Worm (Caenorhabditis elegans) whole organism, L4 larva: ENCODE results near the gene F42C5.4.
"Not testable (repeated sequence)": the region's sequence is repeated elsewhere in the genome, so short reads cannot be mapped to it uniquely, and the experiment has no call there.

Experiments used
- F10B5.3 ChIP-seq: sonication (generic microtip); optimal IDR thresholded peaks from 2 replicates; lab custom pipeline; 2016; ENCODE audit warnings: mild to moderate bottlenecking, missing genetic modification characterization, missing compliant biosample characterization
- T26A8.4 ChIP-seq: fragments of 200-800 bp; sonication (Bioruptor generic); IDR thresholded peaks from 2 replicates; pipeline ENCODE4 v1.3.6; 2022; ENCODE audit warnings: missing genetic modification characterization, missing compliant biosample characterization
- Y75B8A.6 ChIP-seq: fragments of 200-800 bp; sonication (Bioruptor generic); IDR thresholded peaks from 2 replicates; pipeline ENCODE4 v1.3.6; 2022; ENCODE audit warnings: missing genetic modification reagents, missing genetic modification characterization, missing compliant biosample characterization
- ZK337.2 ChIP-seq: fragments of 200-800 bp; sonication (Bioruptor generic); IDR thresholded peaks from 2 replicates; pipeline ENCODE4 v1.3.6; 2022; ENCODE audit warnings: missing genetic modification reagents, missing genetic modification characterization, missing compliant biosample characterization
- aha-1 ChIP-seq: fragments of 150-350 bp; peaks from one replicate; lab custom pipeline; 2014; ENCODE audit warnings: missing biosample characterization, missing genetic modification characterization
- ama-1 ChIP-seq: fragments of 150-350 bp; optimal IDR thresholded peaks from 2 replicates; lab custom pipeline; 2014; ENCODE audit warnings: inconsistent platforms, mixed read lengths
- ceh-20 ChIP-seq: fragments of 200-800 bp; sonication (Bioruptor generic); IDR thresholded peaks from 2 replicates; pipeline ENCODE4 v1.3.6; 2022; ENCODE audit warnings: missing genetic modification reagents, missing genetic modification characterization, missing compliant biosample characterization
- ces-1 ChIP-seq: fragments of 150-350 bp; sonication (generic microtip); optimal IDR thresholded peaks from 4 replicates; lab custom pipeline; 2014; ENCODE audit warnings: missing biosample characterization, missing genetic modification reagents, missing genetic modification characterization
- cey-2 ChIP-seq: sonication (generic microtip); optimal IDR thresholded peaks from 3 replicates; lab custom pipeline; 2017; ENCODE audit warnings: missing genetic modification characterization, mild to moderate bottlenecking, missing compliant biosample characterization, antibody characterized with exemption, borderline replicate concordance; ENCODE audit not compliant: insufficient read depth
- daf-16 ChIP-seq, 3 experiments: sonication (generic microtip); optimal IDR thresholded peaks; 2 replicates each; lab custom pipeline; 2016 to 2017; ENCODE audit warnings: missing genetic modification characterization in 3 of 3, missing genetic modification reagents in 3 of 3, mild to moderate bottlenecking in 2 of 3, missing compliant biosample characterization in 2 of 3, missing biosample characterization in 1 of 3, moderate library complexity in 1 of 3
- daf-19 ChIP-seq: fragments of 200-800 bp; sonication (Bioruptor generic); conservative IDR thresholded peaks from 2 replicates; pipeline ENCODE4 v1.3.6; 2022; ENCODE audit warnings: missing genetic modification characterization, missing compliant biosample characterization
- daf-8 ChIP-seq: fragments of 200-800 bp; sonication (Bioruptor generic); IDR thresholded peaks from 2 replicates; pipeline ENCODE4 v1.3.6; 2022; ENCODE audit warnings: missing genetic modification characterization, missing compliant biosample characterization
- dmd-6 ChIP-seq: fragments of 200-800 bp; sonication (Bioruptor generic); IDR thresholded peaks from 2 replicates; pipeline ENCODE4 v1.3.6; 2022; ENCODE audit warnings: missing genetic modification reagents, missing genetic modification characterization, missing compliant biosample characterization
- dve-1 ChIP-seq: sonication (generic microtip); optimal IDR thresholded peaks from 2 replicates; lab custom pipeline; 2017; ENCODE audit warnings: antibody characterized with exemption, mild to moderate bottlenecking, missing genetic modification characterization, missing compliant biosample characterization; ENCODE audit not compliant: insufficient read depth
- fos-1 ChIP-seq: fragments of 150-350 bp; optimal IDR thresholded peaks from 2 replicates; lab custom pipeline; 2014; ENCODE audit warnings: missing biosample characterization, missing genetic modification characterization
- hif-1 ChIP-seq, 2 experiments: sonication (generic microtip); optimal IDR thresholded peaks; 2 replicates each; lab custom pipeline; 2016 to 2017; ENCODE audit warnings: missing compliant biosample characterization in 2 of 2, missing genetic modification characterization in 2 of 2, missing genetic modification reagents in 2 of 2, missing genotype in 2 of 2, mild to moderate bottlenecking in 1 of 2
- hlh-11 ChIP-seq: fragments of 200-800 bp; sonication (Bioruptor generic); optimal IDR thresholded peaks from 2 replicates; lab custom pipeline; 2018; ENCODE audit warnings: mild to moderate bottlenecking, missing genetic modification characterization, missing compliant biosample characterization
- hlh-30 ChIP-seq: sonication (generic microtip); optimal IDR thresholded peaks from 2 replicates; lab custom pipeline; 2017; ENCODE audit warnings: antibody characterized with exemption, mild to moderate bottlenecking, missing genetic modification characterization, missing compliant biosample characterization; ENCODE audit not compliant: insufficient read depth
- jun-1 ChIP-seq: fragments of 150-350 bp; optimal IDR thresholded peaks from 2 replicates; lab custom pipeline; 2014; ENCODE audit warnings: missing biosample characterization, missing genetic modification reagents, missing genetic modification characterization
- lim-7 ChIP-seq: fragments of 200-800 bp; sonication (Bioruptor generic); IDR thresholded peaks from 2 replicates; pipeline ENCODE4 v1.3.6; 2022; ENCODE audit warnings: missing genetic modification characterization, missing compliant biosample characterization
- lin-1 ChIP-seq: fragments of 200-800 bp; sonication (Bioruptor generic); IDR thresholded peaks from 2 replicates; pipeline ENCODE4 v1.3.6; 2022; ENCODE audit warnings: missing genetic modification reagents, missing genetic modification characterization, missing compliant biosample characterization
- lin-13 ChIP-seq: fragments of 150-350 bp; optimal IDR thresholded peaks from 2 replicates; lab custom pipeline; 2014; ENCODE audit warnings: missing biosample characterization, missing genetic modification reagents, missing genetic modification characterization
- lin-15B ChIP-seq: fragments of 150-350 bp; sonication (generic microtip); optimal IDR thresholded peaks from 3 replicates; lab custom pipeline; 2014; ENCODE audit warnings: missing biosample characterization, missing genetic modification characterization
- lin-38 ChIP-seq: fragments of 200-800 bp; sonication (Bioruptor generic); IDR thresholded peaks from 2 replicates; pipeline ENCODE4 v1.3.6; 2022; ENCODE audit warnings: missing genetic modification reagents, missing genetic modification characterization, missing compliant biosample characterization
- lir-3 ChIP-seq: sonication (generic microtip); optimal IDR thresholded peaks from 2 replicates; lab custom pipeline; 2016; ENCODE audit warnings: mild to moderate bottlenecking, missing genetic modification characterization, missing compliant biosample characterization
- lsy-2 ChIP-seq, 2 experiments: fragments of 150-350 bp in 1 of 2; sonication (generic microtip) in 1 of 2; optimal IDR thresholded peaks; 2 replicates each; lab custom pipeline; 2014 to 2017; ENCODE audit warnings: missing biosample characterization in 2 of 2, missing genetic modification characterization in 2 of 2
- mdl-1 ChIP-seq, 2 experiments: fragments of 150-350 bp in 1 of 2; sonication (generic microtip) in 1 of 2; optimal IDR thresholded peaks; 2 replicates each; lab custom pipeline; 2014 to 2017; ENCODE audit warnings: missing biosample characterization in 2 of 2, missing genetic modification characterization in 2 of 2
- mep-1 ChIP-seq: fragments of 150-350 bp; sonication (generic microtip); optimal IDR thresholded peaks from 3 replicates; lab custom pipeline; 2014; ENCODE audit warnings: missing biosample characterization, missing genetic modification characterization
- nhr-102 ChIP-seq: sonication (generic microtip); optimal IDR thresholded peaks from 2 replicates; lab custom pipeline; 2016; ENCODE audit warnings: mild to moderate bottlenecking, missing genetic modification characterization, moderate library complexity, missing compliant biosample characterization
- nhr-11 ChIP-seq: fragments of 150-350 bp; optimal IDR thresholded peaks from 2 replicates; lab custom pipeline; 2014; ENCODE audit warnings: missing biosample characterization, missing genetic modification characterization
- nhr-111 ChIP-seq: fragments of 200-800 bp; sonication (Bioruptor generic); optimal IDR thresholded peaks from 2 replicates; lab custom pipeline; 2018; ENCODE audit warnings: mild to moderate bottlenecking, missing genetic modification characterization, missing compliant biosample characterization
- nhr-25 ChIP-seq: sonication (generic microtip); optimal IDR thresholded peaks from 2 replicates; lab custom pipeline; 2017; ENCODE audit warnings: missing genetic modification characterization, mild to moderate bottlenecking, missing compliant biosample characterization, antibody characterized with exemption, moderate library complexity, borderline replicate concordance; ENCODE audit not compliant: insufficient read depth
- nhr-28 ChIP-seq: fragments of 150-350 bp; optimal IDR thresholded peaks from 2 replicates; lab custom pipeline; 2014; ENCODE audit warnings: missing biosample characterization, missing genetic modification characterization
- nhr-77 ChIP-seq: fragments of 150-350 bp; optimal IDR thresholded peaks from 2 replicates; lab custom pipeline; 2014; ENCODE audit warnings: missing biosample characterization, missing genetic modification characterization
- pqm-1 ChIP-seq: sonication (generic microtip); optimal IDR thresholded peaks from 2 replicates; lab custom pipeline; 2017; ENCODE audit warnings: missing biosample characterization, missing genetic modification characterization
- snpc-4 ChIP-seq: fragments of 150-350 bp; optimal IDR thresholded peaks from 2 replicates; lab custom pipeline; 2014; ENCODE audit warnings: missing biosample characterization, missing genetic modification characterization
- tra-1 ChIP-seq: fragments of 200-800 bp; sonication (Bioruptor generic); IDR thresholded peaks from 2 replicates; pipeline ENCODE4 v1.3.6; 2022; ENCODE audit warnings: missing genetic modification reagents, missing genetic modification characterization, missing compliant biosample characterization
- unc-130 ChIP-seq: sonication (generic microtip); optimal IDR thresholded peaks from 2 replicates; lab custom pipeline; 2016; ENCODE audit warnings: missing genetic modification reagents, missing genetic modification characterization, missing compliant biosample characterization
- unc-39 ChIP-seq: sonication (generic microtip); optimal IDR thresholded peaks from 2 replicates; lab custom pipeline; 2017; ENCODE audit warnings: missing biosample characterization, missing genetic modification characterization
- zag-1 ChIP-seq: fragments of 150-350 bp; optimal IDR thresholded peaks from 2 replicates; lab custom pipeline; 2014; ENCODE audit warnings: missing biosample characterization, missing genetic modification characterization

Gene F42C5.4

DNA sequence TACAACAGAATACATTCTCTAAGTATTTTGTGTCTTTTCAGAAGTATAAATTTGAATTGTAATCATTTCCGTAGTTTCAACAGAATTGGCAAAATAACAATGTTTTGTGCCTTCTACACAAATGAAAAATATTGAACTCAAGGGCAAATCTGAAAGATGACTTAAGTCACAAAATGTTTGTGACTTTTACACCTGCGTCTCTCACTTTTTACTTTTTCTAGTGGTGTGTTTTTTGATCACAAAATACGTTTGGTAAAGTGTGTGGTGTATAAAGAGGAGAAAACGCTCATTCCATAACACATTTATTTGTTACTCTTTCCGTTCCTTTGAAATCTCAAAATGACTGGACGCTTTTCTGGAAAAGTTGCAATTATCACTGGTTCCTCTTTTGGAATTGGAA lies 31.3 kb downstream of the F42C5.4 start, which contains the start of gene C06E4.3 (continued):
- no peak for TF ChIP-seq hif-1 (tag; optimal IDR thresholded peaks at IDR 0.05; lab: Kevin White, UChicago)
- TF ChIP-seq unc-130 (GFP tag; lab: Kevin White, UChicago) = no peak
- TF ChIP-seq, all 104 proteins: peak for 5

ce11 chrIV:7258253-7258652 lies 33.7 kb downstream of the F42C5.4 start, which contains the start of gene C06E4.6:
TSS of gene C06E4.6 (minus strand) at chrIV:7258303.
- TF ChIP-seq jun-1 (tag; lab: Kevin White, UChicago) (no peak), mdl-1 (tag; optimal IDR thresholded peaks at IDR 0.05; lab: Kevin White, UChicago) (peak in 1 of 2 experiments; percentile 66), ama-1 (lab: Kevin White, UChicago) (no peak), nhr-77 (tag; lab: Kevin White, UChicago) (peak; percentile 7), aha-1 (tag; lab: Kevin White, UChicago) (no peak), nhr-25 (tag; lab: Kevin White, UChicago) (no peak), lsy-2 (tag; optimal IDR thresholded peaks at IDR 0.05; lab: Kevin White, UChicago) (no peak), lim-7 (no peak), F10B5.3 (tag; lab: Kevin White, UChicago) (no peak), unc-39 (tag; lab: Kevin White, UChicago) (no peak), dve-1 (tag; lab: Kevin White, UChicago) (no peak), cey-2 (no peak), ZK337.2 (GFP tag; lab: Robert Waterston, UW) (no peak), dmd-6 (GFP tag; lab: Robert Waterston, UW) (peak; percentile 82), snpc-4 (no peak), ces-1 (GFP tag; lab: Kevin White, UChicago) (no peak), daf-8 (GFP tag; lab: Robert Waterston, UW) (no peak), hlh-30 (peak; percentile 62), lin-15B (tag; lab: Kevin White, UChicago) (no peak), zag-1 (no peak), nhr-102 (tag; lab: Kevin White, UChicago) (peak; percentile 92), nhr-111 (GFP tag; lab: Kevin White, UChicago) (no peak), daf-16 (GFP tag; optimal IDR thresholded peaks at IDR 0.05; lab: Kevin White, UChicago) (no peak), daf-16 (tag; optimal IDR thresholded peaks at IDR 0.05; lab: Kevin White, UChicago) (peak; percentile 23), pqm-1 (tag; lab: Kevin White, UChicago) (peak; percentile 43), lin-1 (no peak), lin-38 (GFP tag; lab: Robert Waterston, UW) (no peak), mep-1 (tag; lab: Kevin White, UChicago) (no peak), ceh-20 (GFP tag; lab: Robert Waterston, UW) (no peak), T26A8.4 (GFP tag; lab: Robert Waterston, UW) (no peak), lin-13 (GFP tag; lab: Kevin White, UChicago) (no peak), lir-3 (no peak), fos-1 (tag; lab: Kevin White, UChicago) (no peak), nhr-28 (tag; lab: Kevin White, UChicago) (peak; percentile 96), tra-1 (no peak), nhr-11 (tag; lab: Kevin White, UChicago) (no peak), daf-19 (no peak)

DNA sequence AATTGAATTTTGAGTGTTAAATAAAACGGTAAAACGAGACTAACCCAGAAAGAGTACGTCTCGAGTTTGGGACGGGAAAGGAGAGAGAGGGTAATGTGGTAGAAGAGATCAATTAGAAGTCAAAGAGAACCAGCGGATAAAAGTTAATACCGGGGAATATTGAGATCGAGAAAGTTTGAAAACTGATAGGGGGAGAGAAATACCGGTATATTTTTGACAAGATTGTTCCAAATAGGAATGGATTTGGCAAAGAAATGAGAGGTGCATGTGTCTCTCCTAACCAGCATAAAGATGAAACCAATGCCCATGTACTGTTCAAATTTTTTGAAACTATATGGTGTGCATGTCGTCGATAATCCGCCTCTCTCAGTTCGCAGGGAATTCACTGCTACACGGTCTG lies 37.2 kb downstream of the F42C5.4 start, which contains the start of gene C06E4.5:
TSS of gene C06E4.5 (plus strand) at position 301 of the 400 bp plus-strand sequence.
- TF ChIP-seq lin-1; Y75B8A.6; hlh-11 (tag; lab: Kevin White, UChicago): not testable (repeated sequence)
